Fruit fly (Drosophila melanogaster) whole organism, embryonic: ENCODE data around the gene CG7335.

Experiments used
- B-H2 ChIP-seq: fragments of 200-800 bp; sonication (Bioruptor generic); optimal IDR thresholded peaks from 2 replicates; lab custom pipeline; 2018; ENCODE audit warnings: missing biosample characterization, mild to moderate bottlenecking, missing genetic modification characterization
- CG1024 ChIP-seq: fragments of 200-800 bp; sonication (Bioruptor generic); IDR thresholded peaks from 2 replicates; pipeline ENCODE4 v1.3.6; 2022; ENCODE audit warnings: missing biosample characterization, missing genetic modification characterization
- CG10431 ChIP-seq: fragments of 200-800 bp; sonication (Bioruptor generic); optimal IDR thresholded peaks from 3 replicates; lab custom pipeline; 2018; ENCODE audit warnings: missing biosample characterization, mild to moderate bottlenecking, missing genetic modification characterization
- CG12299 ChIP-seq: fragments of 200-800 bp; sonication (Bioruptor generic); optimal IDR thresholded peaks from 2 replicates; lab custom pipeline; 2018; ENCODE audit warnings: missing biosample characterization, mild to moderate bottlenecking, missing genetic modification characterization
- CG13894 ChIP-seq: fragments of 200-800 bp; sonication (Bioruptor generic); optimal IDR thresholded peaks from 3 replicates; lab custom pipeline; 2018; ENCODE audit warnings: missing biosample characterization, mild to moderate bottlenecking, missing genetic modification characterization, moderate library complexity
- CG14441 ChIP-seq: fragments of 200-800 bp; sonication (Bioruptor generic); IDR thresholded peaks from 2 replicates; pipeline ENCODE4 v1.3.6; 2022; ENCODE audit warnings: missing biosample characterization, missing genetic modification characterization
- CG1647 ChIP-seq: fragments of 200-800 bp; sonication (Bioruptor generic); optimal IDR thresholded peaks from 3 replicates; lab custom pipeline; 2016; ENCODE audit warnings: missing biosample characterization, missing genetic modification characterization
- CG16779 ChIP-seq: fragments of 200-800 bp; sonication (Bioruptor generic); IDR thresholded peaks from 2 replicates; pipeline ENCODE4 v1.3.6; 2022; ENCODE audit warnings: missing biosample characterization, missing genetic modification characterization
- CG2678 ChIP-seq: fragments of 200-800 bp; sonication (Bioruptor generic); optimal IDR thresholded peaks from 3 replicates; lab custom pipeline; 2019; ENCODE audit warnings: missing biosample characterization, mild to moderate bottlenecking, missing genetic modification characterization, moderate library complexity
- CG2712 ChIP-seq: fragments of 200-800 bp; optimal IDR thresholded peaks from 3 replicates; lab custom pipeline; 2019; ENCODE audit warnings: missing biosample characterization, mild to moderate bottlenecking, missing genetic modification characterization, moderate library complexity
- CG30020 ChIP-seq: fragments of 200-800 bp; optimal IDR thresholded peaks from 2 replicates; lab custom pipeline; 2019; ENCODE audit warnings: missing biosample characterization, mild to moderate bottlenecking, missing genetic modification characterization, moderate library complexity
- CG33213 ChIP-seq: fragments of 200-800 bp; sonication (Bioruptor generic); optimal IDR thresholded peaks from 3 replicates; lab custom pipeline; 2016; ENCODE audit warnings: missing biosample characterization, missing genetic modification characterization
- CG3407 ChIP-seq: fragments of 200-800 bp; sonication (Bioruptor generic); optimal IDR thresholded peaks from 2 replicates; lab custom pipeline; 2018; ENCODE audit warnings: missing biosample characterization, mild to moderate bottlenecking, missing genetic modification characterization
- CG34376 ChIP-seq: fragments of 200-800 bp; sonication (Bioruptor generic); optimal IDR thresholded peaks from 2 replicates; lab custom pipeline; 2018; ENCODE audit warnings: missing biosample characterization, mild to moderate bottlenecking, missing genetic modification characterization
- CG3847 ChIP-seq: fragments of 200-800 bp; sonication (Bioruptor generic); IDR thresholded peaks from 2 replicates; pipeline ENCODE4 v1.3.6; 2022; ENCODE audit warnings: missing biosample characterization, missing genetic modification characterization
- CG5245 ChIP-seq: fragments of 200-800 bp; sonication (Bioruptor generic); optimal IDR thresholded peaks from 3 replicates; lab custom pipeline; 2016; ENCODE audit warnings: missing biosample characterization, missing genetic modification characterization
- CG8290 ChIP-seq, 3 experiments: fragments of 200-800 bp; sonication (Bioruptor generic); optimal IDR thresholded peaks; 2 replicates each; lab custom pipeline; 2016 to 2019; ENCODE audit warnings: missing biosample characterization in 3 of 3, missing genetic modification characterization in 3 of 3, mild to moderate bottlenecking in 2 of 3, moderate library complexity in 1 of 3
- CHES-1-like ChIP-seq: fragments of 200-800 bp; sonication (Bioruptor generic); optimal IDR thresholded peaks from 2 replicates; lab custom pipeline; 2016; ENCODE audit warnings: missing biosample characterization, missing genetic modification characterization
- Dip2 ChIP-seq: fragments of 200-800 bp; sonication (Bioruptor generic); IDR thresholded peaks from 2 replicates; pipeline ENCODE4 v1.3.6; 2022; ENCODE audit warnings: missing biosample characterization, missing genetic modification characterization
- Eip74EF ChIP-seq, 2 experiments: fragments of 200-800 bp in 1 of 2; fragments of >200 bp in 1 of 2; sonication (Bioruptor generic) in 1 of 2; optimal IDR thresholded peaks; 2 replicates each; lab custom pipeline; 2017 to 2019; ENCODE audit warnings: missing biosample characterization in 2 of 2, missing genetic modification characterization in 2 of 2, mild to moderate bottlenecking in 1 of 2, moderate library complexity in 1 of 2
- Ets97D ChIP-seq: fragments of 200-800 bp; sonication (Bioruptor generic); optimal IDR thresholded peaks from 3 replicates; lab custom pipeline; 2016; ENCODE audit warnings: missing biosample characterization, missing genetic modification characterization
- Fer1 ChIP-seq: fragments of 200-800 bp; sonication (Bioruptor generic); optimal IDR thresholded peaks from 2 replicates; lab custom pipeline; 2017; ENCODE audit warnings: missing biosample characterization, mild to moderate bottlenecking, missing genetic modification characterization
- GATAe ChIP-seq: fragments of 200-800 bp; sonication (Bioruptor generic); conservative IDR thresholded peaks from 2 replicates; pipeline ENCODE4 v1.3.6; 2022; ENCODE audit warnings: missing biosample characterization, missing genetic modification characterization
- Hand ChIP-seq: fragments of 200-800 bp; sonication (Bioruptor generic); optimal IDR thresholded peaks from 2 replicates; lab custom pipeline; 2017; ENCODE audit warnings: mild to moderate bottlenecking, missing biosample characterization, missing genetic modification reagents, missing genetic modification characterization
- Hmr ChIP-seq: fragments of 200-800 bp; sonication (Bioruptor generic); optimal IDR thresholded peaks from 3 replicates; lab custom pipeline; 2017; ENCODE audit warnings: mild to moderate bottlenecking, missing biosample characterization, missing genetic modification reagents, missing genetic modification characterization
- NK7.1 ChIP-seq: fragments of 200-800 bp; sonication (Bioruptor generic); optimal IDR thresholded peaks from 3 replicates; lab custom pipeline; 2016; ENCODE audit warnings: missing biosample characterization, missing genetic modification characterization
- Opbp ChIP-seq: fragments of 200-800 bp; sonication (Bioruptor generic); IDR thresholded peaks from 3 replicates; pipeline ENCODE4 v1.3.6; 2022; ENCODE audit warnings: missing biosample characterization, missing genetic modification characterization; ENCODE audit not compliant: partially characterized antibody
- Sox102F ChIP-seq: fragments of 200-800 bp; sonication (Bioruptor generic); optimal IDR thresholded peaks from 2 replicates; lab custom pipeline; 2018; ENCODE audit warnings: missing biosample characterization, mild to moderate bottlenecking, missing genetic modification characterization, moderate library complexity
- Ssrp ChIP-seq: fragments of 200-800 bp; sonication (Bioruptor generic); optimal IDR thresholded peaks from 2 replicates; lab custom pipeline; 2018; ENCODE audit warnings: missing biosample characterization, mild to moderate bottlenecking, missing genetic modification characterization, moderate library complexity
- az2 ChIP-seq: fragments of 200-800 bp; sonication (Bioruptor generic); optimal IDR thresholded peaks from 3 replicates; lab custom pipeline; 2016; ENCODE audit warnings: missing biosample characterization, missing genetic modification characterization
- ci ChIP-seq: fragments of 200-800 bp; sonication (Bioruptor generic); IDR thresholded peaks from 3 replicates; pipeline ENCODE4 v1.3.6; 2022; ENCODE audit warnings: missing biosample characterization, missing genetic modification characterization
- croc ChIP-seq: fragments of 200-800 bp; sonication (Bioruptor generic); conservative IDR thresholded peaks from 3 replicates; pipeline ENCODE4 v1.3.6; 2022; ENCODE audit warnings: missing biosample characterization, missing genetic modification characterization
- cwo ChIP-seq: fragments of 200-800 bp; sonication (Bioruptor generic); optimal IDR thresholded peaks from 3 replicates; lab custom pipeline; 2017; ENCODE audit warnings: missing biosample characterization, missing genetic modification characterization, mild to moderate bottlenecking, moderate library complexity, missing genetic modification reagents
- danr ChIP-seq: fragments of 200-800 bp; sonication (Bioruptor generic); IDR thresholded peaks from 2 replicates; pipeline ENCODE4 v1.3.6; 2022; ENCODE audit warnings: missing biosample characterization, missing genetic modification characterization
- dmrt11E ChIP-seq: fragments of 200-800 bp; sonication (Bioruptor generic); optimal IDR thresholded peaks from 3 replicates; lab custom pipeline; 2018; ENCODE audit warnings: missing biosample characterization, mild to moderate bottlenecking, missing genetic modification characterization, moderate library complexity
- gfzf ChIP-seq: fragments of 200-800 bp; sonication (Bioruptor generic); optimal IDR thresholded peaks from 2 replicates; lab custom pipeline; 2016; ENCODE audit warnings: missing biosample characterization, mild to moderate bottlenecking, missing genetic modification characterization, moderate library complexity
- kay ChIP-seq: fragments of 200-800 bp; sonication (Bioruptor generic); optimal IDR thresholded peaks from 2 replicates; lab custom pipeline; 2016; ENCODE audit warnings: missing biosample characterization, missing genetic modification characterization
- ken ChIP-seq: fragments of 200-800 bp; sonication (Bioruptor generic); IDR thresholded peaks from 3 replicates; pipeline ENCODE4 v1.3.6; 2022; ENCODE audit warnings: missing biosample characterization, missing genetic modification characterization
- klu ChIP-seq: fragments of 200-800 bp; sonication (Bioruptor generic); IDR thresholded peaks from 2 replicates; pipeline ENCODE4 v1.3.6; 2022; ENCODE audit warnings: missing biosample characterization, missing genetic modification characterization
- oc ChIP-seq: fragments of 200-800 bp; sonication (Bioruptor generic); optimal IDR thresholded peaks from 2 replicates; lab custom pipeline; 2018; ENCODE audit warnings: missing biosample characterization, mild to moderate bottlenecking, missing genetic modification characterization, moderate library complexity
- phol ChIP-seq: fragments of 200-800 bp; sonication (Bioruptor generic); optimal IDR thresholded peaks from 3 replicates; lab custom pipeline; 2018; ENCODE audit warnings: missing biosample characterization, mild to moderate bottlenecking, missing genetic modification characterization, moderate library complexity
- pita ChIP-seq: fragments of 200-800 bp; sonication (Bioruptor generic); optimal IDR thresholded peaks from 2 replicates; lab custom pipeline; 2017; ENCODE audit warnings: missing biosample characterization, mild to moderate bottlenecking, missing genetic modification characterization
- sc ChIP-seq, 3 experiments: fragments of >200 bp in 2 of 3; fragments of 200-800 bp in 1 of 3; sonication (Bioruptor generic) in 1 of 3; optimal IDR thresholded peaks; 2 replicates in 2 of 3; 3 replicates in 1 of 3; lab custom pipeline; 2017; ENCODE audit warnings: mild to moderate bottlenecking in 1 of 3, missing biosample characterization in 1 of 3, missing genetic modification characterization in 1 of 3, missing genetic modification reagents in 1 of 3
- sisA ChIP-seq: fragments of 200-800 bp; sonication (Bioruptor generic); IDR thresholded peaks from 2 replicates; pipeline ENCODE4 v1.3.6; 2022; ENCODE audit warnings: missing biosample characterization, missing genetic modification characterization
- sob ChIP-seq: fragments of 200-800 bp; sonication (Bioruptor generic); IDR thresholded peaks from 2 replicates; pipeline ENCODE4 v1.3.6; 2022; ENCODE audit warnings: missing biosample characterization, missing genetic modification characterization
- trh ChIP-seq: fragments of 200-800 bp; sonication (Bioruptor generic); optimal IDR thresholded peaks from 2 replicates; lab custom pipeline; 2016; ENCODE audit warnings: missing biosample characterization, missing genetic modification characterization
- tup ChIP-seq: fragments of 200-800 bp; sonication (Bioruptor generic); optimal IDR thresholded peaks from 2 replicates; lab custom pipeline; 2016; ENCODE audit warnings: missing biosample characterization, mild to moderate bottlenecking, missing genetic modification characterization, moderate library complexity
- unpg ChIP-seq: fragments of 200-800 bp; sonication (Bioruptor generic); optimal IDR thresholded peaks from 3 replicates; lab custom pipeline; 2018; ENCODE audit warnings: missing biosample characterization, mild to moderate bottlenecking, missing genetic modification characterization, moderate library complexity
- yki ChIP-seq: fragments of >200 bp; optimal IDR thresholded peaks from 3 replicates; lab custom pipeline; 2018
- zfh1 ChIP-seq: fragments of 200-800 bp; sonication (Bioruptor generic); IDR thresholded peaks from 3 replicates; pipeline ENCODE4 v1.3.6; 2022; ENCODE audit warnings: missing biosample characterization, missing genetic modification characterization

Gene CG7335

dm6 chr3L:20088755-20089334, 44.2 kb downstream of the CG7335 start, which contains the start of gene sNPF-R (continued):
- TF ChIP-seq Ssrp, result no peak
- TF ChIP-seq ci (GFP tag; lab: Robert Waterston, UW), result no peak
- TF ChIP-seq CG3407, result no peak
- peak; percentile 79 for TF ChIP-seq CG13894 (tag; lab: Kevin White, UChicago)
- peak; percentile 32 for TF ChIP-seq Fer1 (GFP tag; lab: Kevin White, UChicago)
- TF ChIP-seq Sox102F (GFP tag; lab: Kevin White, UChicago), result no peak
- peak; percentile 16 for TF ChIP-seq CG34376 (GFP tag; lab: Kevin White, UChicago)
- TF ChIP-seq unpg, result no peak
- no peak for TF ChIP-seq trh (GFP tag; lab: Kevin White, UChicago)
- TF ChIP-seq CG30020, result no peak
- TF ChIP-seq gfzf (GFP tag; lab: Kevin White, UChicago), result no peak
- TF ChIP-seq dmrt11E, result no peak
- TF ChIP-seq tup (GFP tag; lab: Kevin White, UChicago), result no peak
- no peak for TF ChIP-seq pita (GFP tag; lab: Kevin White, UChicago)
- TF ChIP-seq NK7.1 (GFP tag; lab: Kevin White, UChicago), result no peak
- TF ChIP-seq CG5245 (GFP tag; lab: Kevin White, UChicago), result no peak
- TF ChIP-seq Ets97D (GFP tag; lab: Kevin White, UChicago), result no peak
- TF ChIP-seq sisA (GFP tag; lab: Robert Waterston, UW), result no peak
- no peak for TF ChIP-seq croc (GFP tag; lab: Robert Waterston, UW)
- no peak for TF ChIP-seq ken (GFP tag; lab: Robert Waterston, UW)
- no peak for TF ChIP-seq zfh1 (GFP tag; lab: Robert Waterston, UW)
- TF ChIP-seq CG2678 (tag; lab: Kevin White, UChicago), result no peak
- no peak for TF ChIP-seq Dip2
- no peak for TF ChIP-seq CG8290 (GFP tag; optimal IDR thresholded peaks at IDR 0.05; lab: Kevin White, UChicago)
- peak in 1 of 2 experiments; percentile 25 for TF ChIP-seq CG8290 (tag; optimal IDR thresholded peaks at IDR 0.05; lab: Kevin White, UChicago)
- TF ChIP-seq yki (lab: Kevin White, UChicago), result no peak
- no peak for TF ChIP-seq CHES-1-like (GFP tag; lab: Kevin White, UChicago)
- TF ChIP-seq GATAe, result 0 out of 2 replicates have a peak, but pooled peaks have one; percentile 29
- no peak for TF ChIP-seq CG12299 (tag; lab: Kevin White, UChicago)
- no peak for TF ChIP-seq kay (GFP tag; lab: Kevin White, UChicago)
- no peak for TF ChIP-seq az2 (GFP tag; lab: Kevin White, UChicago)
- TF ChIP-seq CG14441 (GFP tag; lab: Robert Waterston, UW), result no peak
- no peak for TF ChIP-seq Eip74EF (GFP tag; optimal IDR thresholded peaks at IDR 0.05; lab: Kevin White, UChicago)
- TF ChIP-seq phol (tag; lab: Kevin White, UChicago), result no peak
- TF ChIP-seq B-H2 (GFP tag; lab: Kevin White, UChicago), result peak; percentile 27
- TF ChIP-seq Hmr, result peak; percentile 1
- TF ChIP-seq danr, result no peak
- TF ChIP-seq Opbp (GFP tag; lab: Robert Waterston, UW), result no peak
- TF ChIP-seq CG1024 (GFP tag; lab: Robert Waterston, UW), result no peak
- no peak for TF ChIP-seq CG1647
- no peak for TF ChIP-seq CG10431 (GFP tag; lab: Kevin White, UChicago)
- TF ChIP-seq sob (GFP tag; lab: Robert Waterston, UW), result 0 out of 2 replicates have a peak, but pooled peaks have one; percentile 8
- no peak for TF ChIP-seq sc (optimal IDR thresholded peaks at IDR 0.05; lab: Kevin White, UChicago)
- no peak for TF ChIP-seq sc (GFP tag; optimal IDR thresholded peaks at IDR 0.05; lab: Kevin White, UChicago)
- peak; percentile 18 for TF ChIP-seq cwo
- no peak for TF ChIP-seq klu (GFP tag; lab: Robert Waterston, UW)
- no peak for TF ChIP-seq CG33213 (GFP tag; lab: Kevin White, UChicago)
- TF ChIP-seq oc (tag; lab: Kevin White, UChicago), result no peak
- TF ChIP-seq Hand (GFP tag; lab: Kevin White, UChicago), result no peak
- TF ChIP-seq CG2712, result no peak
- TF ChIP-seq CG16779 (GFP tag; lab: Robert Waterston, UW), result 0 out of 2 replicates have a peak, but pooled peaks have one; percentile 22
- no peak for TF ChIP-seq CG3847 (GFP tag; lab: Robert Waterston, UW)
